Fruit fly (Drosophila melanogaster): ENCODE results near the gene robl37BC.

Gene robl37BC

DNA sequence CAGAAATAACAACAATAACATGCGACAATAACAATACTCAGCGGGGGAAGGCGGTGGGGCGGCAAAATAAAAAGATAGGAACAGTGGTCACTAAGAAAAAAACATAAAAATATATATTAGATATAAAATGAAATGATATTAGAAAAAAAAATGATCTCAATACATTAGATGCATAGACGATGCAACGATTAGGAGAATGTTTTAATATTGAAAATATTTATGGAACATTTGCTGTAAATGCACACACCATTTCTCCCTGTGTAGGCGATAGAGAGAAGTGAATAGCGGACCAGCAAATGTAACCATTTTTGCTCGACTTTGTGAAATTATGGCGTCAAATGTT is 44.5 kb upstream of the robl37BC start (continued):
- no peak for TF ChIP-seq shn (GFP tag; optimal IDR thresholded peaks at IDR 0.05)
- no peak for TF ChIP-seq nom (GFP tag; optimal IDR thresholded peaks at IDR 0.05)
- TF ChIP-seq Chrac-16 (GFP tag; optimal IDR thresholded peaks at IDR 0.05): peak; percentile 55
- TF ChIP-seq CG12236 (GFP tag; optimal IDR thresholded peaks at IDR 0.05): no peak
- peak; percentile 86 for TF ChIP-seq cas (GFP tag; IDR thresholded peaks at IDR 0.05)
- TF ChIP-seq usp (GFP tag; optimal IDR thresholded peaks at IDR 0.05): no peak
- TF ChIP-seq CG8281 (tag; optimal IDR thresholded peaks at IDR 0.05): peak; percentile 57
- peak; percentile 94 for TF ChIP-seq ftz-f1 (GFP tag; optimal IDR thresholded peaks at IDR 0.05)
- TF ChIP-seq CG11723 (GFP tag; optimal IDR thresholded peaks at IDR 0.05): no peak
- peak; percentile 81 for TF ChIP-seq crol (GFP tag; IDR thresholded peaks at IDR 0.05)
- TF ChIP-seq chinmo (GFP tag; IDR thresholded peaks at IDR 0.05; ENCODE audit: partially characterized antibody): no peak; the same call in 2 of the 4 replicates
- no peak for TF ChIP-seq grn (GFP tag; optimal IDR thresholded peaks at IDR 0.05)
- TF ChIP-seq NC2α (GFP tag; optimal IDR thresholded peaks at IDR 0.05): no peak
- peak; percentile 27 for TF ChIP-seq ATbp (GFP tag; optimal IDR thresholded peaks at IDR 0.05)
- TF ChIP-seq nerfin-1 (tag; optimal IDR thresholded peaks at IDR 0.05): peak; percentile 0
- TF ChIP-seq D19B (GFP tag; optimal IDR thresholded peaks at IDR 0.05): no peak
- TF ChIP-seq CG13624 (GFP tag; optimal IDR thresholded peaks at IDR 0.05): peak; percentile 33
- TF ChIP-seq Dek (tag; optimal IDR thresholded peaks at IDR 0.05): peak; percentile 85
- no peak for TF ChIP-seq mld (GFP tag; IDR thresholded peaks at IDR 0.05; ENCODE audit: partially characterized antibody)
- no peak for TF ChIP-seq CG10431 (GFP tag; optimal IDR thresholded peaks at IDR 0.05)
- peak; percentile 54 for TF ChIP-seq CG12104 (GFP tag; optimal IDR thresholded peaks at IDR 0.05)
- peak; percentile 8 for TF ChIP-seq Nf-YB (GFP tag; optimal IDR thresholded peaks at IDR 0.05)
- TF ChIP-seq HmgD (GFP tag; optimal IDR thresholded peaks at IDR 0.05): no peak
- no peak for TF ChIP-seq Lim3 (GFP tag; IDR thresholded peaks at IDR 0.05)
- TF ChIP-seq tna (GFP tag; IDR thresholded peaks at IDR 0.05; ENCODE audit: partially characterized antibody): no peak
- no peak for TF ChIP-seq bbx (GFP tag; IDR thresholded peaks at IDR 0.05; ENCODE audit: partially characterized antibody)
- peak; percentile 28 for TF ChIP-seq tx (GFP tag; optimal IDR thresholded peaks at IDR 0.05)
- no peak for TF ChIP-seq Dip2 (GFP tag; IDR thresholded peaks at IDR 0.05)
- no peak for TF ChIP-seq Sry-β (GFP tag; optimal IDR thresholded peaks at IDR 0.05)
- peak; percentile 91 for TF ChIP-seq CG7372 (GFP tag; IDR thresholded peaks at IDR 0.05)
- TF ChIP-seq Blimp-1 (GFP tag; optimal IDR thresholded peaks at IDR 0.05): peak; percentile 65
- TF ChIP-seq ems (GFP tag; optimal IDR thresholded peaks at IDR 0.05): peak; percentile 33
- TF ChIP-seq NfI (GFP tag; optimal IDR thresholded peaks at IDR 0.05): peak; percentile 73
- no peak for TF ChIP-seq Sry-δ (GFP tag; optimal IDR thresholded peaks at IDR 0.05)
- TF ChIP-seq CG18764 (GFP tag; optimal IDR thresholded peaks at IDR 0.05): peak; percentile 70
- peak; percentile 40; the same call in 2 of the 3 replicates for TF ChIP-seq jigr1 (GFP tag; IDR thresholded peaks at IDR 0.05)
- peak; percentile 94 for TF ChIP-seq CG11695 (GFP tag; IDR thresholded peaks at IDR 0.05)
- peak; percentile 43 for TF ChIP-seq CG12942 (GFP tag; optimal IDR thresholded peaks at IDR 0.05)
- TF ChIP-seq CG15514 (GFP tag; optimal IDR thresholded peaks at IDR 0.05): peak; percentile 83
- TF ChIP-seq CG17385 (GFP tag; optimal IDR thresholded peaks at IDR 0.05): peak; percentile 70
- TF ChIP-seq Gug (GFP tag; IDR thresholded peaks at IDR 0.05): peak; percentile 81
- TF ChIP-seq CG12744 (GFP tag; optimal IDR thresholded peaks at IDR 0.05): no peak
- TF ChIP-seq Dll (GFP tag; IDR thresholded peaks at IDR 0.05; ENCODE audit: partially characterized antibody): no peak
- TF ChIP-seq Adf1 (GFP tag; IDR thresholded peaks at IDR 0.05): peak; percentile 77
- TF ChIP-seq so (GFP tag; IDR thresholded peaks at IDR 0.05): peak; percentile 88
- peak; percentile 61 for TF ChIP-seq Bteb2 (GFP tag; optimal IDR thresholded peaks at IDR 0.05)
- peak; percentile 94 for TF ChIP-seq lmd (GFP tag; IDR thresholded peaks at IDR 0.05)
- TF ChIP-seq B-H2 (GFP tag; optimal IDR thresholded peaks at IDR 0.05): peak; percentile 42
- TF ChIP-seq CG14441 (GFP tag; IDR thresholded peaks at IDR 0.05): peak; percentile 89
- peak; percentile 94 for TF ChIP-seq CG11456 (GFP tag; IDR thresholded peaks at IDR 0.05)
- peak; percentile 63 for TF ChIP-seq Six4 (GFP tag; optimal IDR thresholded peaks at IDR 0.05)
- peak; percentile 76; the same call in 2 of the 3 replicates for TF ChIP-seq CG11560 (tag; IDR thresholded peaks at IDR 0.05)

Measured in whole organism, embryonic.